Worm (Caenorhabditis elegans): Measurements from ENCODE around the gene rict-1.

The rict-1 gene

ce11 chrII:13116710-13117109 lies at the start of gene rict-1:
Gene rict-1, minus strand, starts transcription at chrII:13116810.
- TF ChIP-seq ceh-19 (GFP tag; optimal IDR thresholded peaks at IDR 0.05) (no peak), madf-2 (tag; optimal IDR thresholded peaks at IDR 0.05) (no peak), K02D7.2 (tag; optimal IDR thresholded peaks at IDR 0.05) (no peak), Y22D7AL.16 (tag; optimal IDR thresholded peaks at IDR 0.05) (no peak), eyg-1 (tag; optimal IDR thresholded peaks at IDR 0.05) (no peak), fkh-6 (tag; optimal IDR thresholded peaks at IDR 0.05) (no peak), tbx-7 (tag; optimal IDR thresholded peaks at IDR 0.05) (no peak), sdc-2 (tag; optimal IDR thresholded peaks at IDR 0.05) (no peak), hlh-6 (tag; optimal IDR thresholded peaks at IDR 0.05) (no peak), syd-9 (tag; optimal IDR thresholded peaks at IDR 0.05) (no peak), ref-2 (tag; optimal IDR thresholded peaks at IDR 0.05) (no peak), tbx-2 (tag; optimal IDR thresholded peaks at IDR 0.05) (no peak), ets-4 (tag; optimal IDR thresholded peaks at IDR 0.05) (no peak), sox-4 (tag; optimal IDR thresholded peaks at IDR 0.05) (no peak)

- TF ChIP-seq C08G9.2 (tag; optimal IDR thresholded peaks at IDR 0.05) (no peak), unc-42 (tag; optimal IDR thresholded peaks at IDR 0.05) (no peak), ztf-16 (tag; optimal IDR thresholded peaks at IDR 0.05) (no peak), ceh-19 (GFP tag; optimal IDR thresholded peaks at IDR 0.05) (no peak), ceh-6 (GFP tag; optimal IDR thresholded peaks at IDR 0.05) (no peak), fax-1 (tag; optimal IDR thresholded peaks at IDR 0.05) (no peak), ceh-34 (tag; optimal IDR thresholded peaks at IDR 0.05) (no peak), odd-2 (tag; optimal IDR thresholded peaks at IDR 0.05) (no peak), elt-2 (tag; optimal IDR thresholded peaks at IDR 0.05) (no peak), hlh-13 (GFP tag; optimal IDR thresholded peaks at IDR 0.05) (no peak), ttx-3 (tag; optimal IDR thresholded peaks at IDR 0.05) (no peak), lim-6 (tag; optimal IDR thresholded peaks at IDR 0.05) (no peak), madf-2 (tag; optimal IDR thresholded peaks at IDR 0.05) (no peak)
Observed at ce11 chrII:13165683-13166259, 49.2 kb upstream of the rict-1 start, which contains the start of gene moe-3. Gene moe-3, minus strand, starts transcription at chrII:13165733.

ce11 chrII:13164062-13164461 lies 47.5 kb upstream of the rict-1 start:
- TF ChIP-seq unc-3 (GFP tag; conservative IDR thresholded peaks at IDR 0.05) (no peak), unc-3 (tag; optimal IDR thresholded peaks at IDR 0.05) (no peak), pqm-1 (tag; optimal IDR thresholded peaks at IDR 0.05) (no peak), ceh-22 (tag; optimal IDR thresholded peaks at IDR 0.05) (no peak), ceh-48 (tag; optimal IDR thresholded peaks at IDR 0.05) (no peak), nfya-1 (tag; optimal IDR thresholded peaks at IDR 0.05) (no peak), elt-2 (tag; optimal IDR thresholded peaks at IDR 0.05) (no peak), ceh-2 (tag; optimal IDR thresholded peaks at IDR 0.05) (no peak), F13H6.1 (tag; optimal IDR thresholded peaks at IDR 0.05) (no peak), dmd-4 (tag; optimal IDR thresholded peaks at IDR 0.05; ENCODE audit: borderline replicate concordance) (no peak), C08G9.2 (tag; optimal IDR thresholded peaks at IDR 0.05) (no peak), sox-4 (tag; optimal IDR thresholded peaks at IDR 0.05) (no peak), ztf-16 (tag; optimal IDR thresholded peaks at IDR 0.05) (no peak), ttx-3 (tag; optimal IDR thresholded peaks at IDR 0.05) (no peak), tbx-7 (tag; optimal IDR thresholded peaks at IDR 0.05) (no peak), pha-4 (tag; optimal IDR thresholded peaks at IDR 0.05) (no peak)

ce11 chrII:13163009-13163408 lies 46.4 kb upstream of the rict-1 start:
- no peak for TF ChIP-seq K02D7.2 (tag; optimal IDR thresholded peaks at IDR 0.05)
- no peak for TF ChIP-seq F13H6.1 (tag; optimal IDR thresholded peaks at IDR 0.05)
- TF ChIP-seq ets-4 (tag; optimal IDR thresholded peaks at IDR 0.05): no peak
- no peak for TF ChIP-seq ceh-22 (tag; optimal IDR thresholded peaks at IDR 0.05)
- TF ChIP-seq ama-1 (optimal IDR thresholded peaks at IDR 0.05): no peak
- no peak for TF ChIP-seq ceh-14 (tag; optimal IDR thresholded peaks at IDR 0.05)
- no peak for TF ChIP-seq ahr-1 (tag; optimal IDR thresholded peaks at IDR 0.05)
- no peak for TF ChIP-seq rnt-1 (tag; optimal IDR thresholded peaks at IDR 0.05)
- no peak for TF ChIP-seq lim-6 (tag; optimal IDR thresholded peaks at IDR 0.05)
- no peak for TF ChIP-seq pat-9 (tag; optimal IDR thresholded peaks at IDR 0.05)
- TF ChIP-seq tbx-2 (tag; optimal IDR thresholded peaks at IDR 0.05): no peak

Data from whole organism, late embryonic.